Fruit fly (Drosophila melanogaster) whole organism, prepupa: ENCODE measurements around the gene lilli.
A peak's percentile ranks its signal among the peaks of the same experiment; 100 is the strongest.

Experiments
- Blimp-1 ChIP-seq: fragments of 200-800 bp; sonication (Bioruptor generic); optimal IDR thresholded peaks from 3 replicates; lab custom pipeline; 2017; ENCODE audit warnings: missing biosample characterization, missing genetic modification characterization, mild to moderate bottlenecking, moderate library complexity, missing genetic modification reagents
- CG10631 ChIP-seq: fragments of 200-800 bp; sonication (Bioruptor generic); optimal IDR thresholded peaks from 2 replicates; lab custom pipeline; 2016; ENCODE audit warnings: missing biosample characterization, missing genetic modification characterization
- CG10669 ChIP-seq: fragments of 200-800 bp; sonication (Bioruptor generic); optimal IDR thresholded peaks from 3 replicates; lab custom pipeline; 2018; ENCODE audit warnings: missing biosample characterization, mild to moderate bottlenecking, missing genetic modification characterization, moderate library complexity
- CG11902 ChIP-seq: fragments of 200-800 bp; sonication (Bioruptor generic); optimal IDR thresholded peaks from 3 replicates; lab custom pipeline; 2016; ENCODE audit warnings: missing biosample characterization, missing genetic modification characterization
- CG15336 ChIP-seq: fragments of 200-800 bp; sonication (Bioruptor generic); IDR thresholded peaks from 2 replicates; pipeline ENCODE4 v1.3.6; 2022; ENCODE audit warnings: missing biosample characterization, missing genetic modification characterization
- CG1621 ChIP-seq: fragments of 200-800 bp; sonication (Bioruptor generic); optimal IDR thresholded peaks from 3 replicates; lab custom pipeline; 2018; ENCODE audit warnings: missing biosample characterization, mild to moderate bottlenecking, missing genetic modification characterization
- CG16779 ChIP-seq: fragments of 200-800 bp; sonication (Bioruptor generic); optimal IDR thresholded peaks from 3 replicates; lab custom pipeline; 2017; ENCODE audit warnings: missing biosample characterization, mild to moderate bottlenecking, missing genetic modification characterization
- CG3032 ChIP-seq: fragments of 200-800 bp; optimal IDR thresholded peaks from 2 replicates; lab custom pipeline; 2019; ENCODE audit warnings: missing biosample characterization, mild to moderate bottlenecking, missing genetic modification characterization, moderate library complexity
- CG32006 ChIP-seq: fragments of 200-800 bp; sonication (Bioruptor generic); optimal IDR thresholded peaks from 3 replicates; lab custom pipeline; 2017; ENCODE audit warnings: missing biosample characterization, mild to moderate bottlenecking, missing genetic modification characterization
- CG34406 ChIP-seq: fragments of 200-800 bp; sonication (Bioruptor generic); optimal IDR thresholded peaks from 3 replicates; lab custom pipeline; 2016; ENCODE audit warnings: missing biosample characterization, missing genetic modification characterization
- CG3919 ChIP-seq: fragments of 200-800 bp; sonication (Bioruptor generic); optimal IDR thresholded peaks from 3 replicates; lab custom pipeline; 2016; ENCODE audit warnings: missing biosample characterization, missing genetic modification characterization
- CG4318 ChIP-seq: fragments of 200-800 bp; sonication (Bioruptor generic); optimal IDR thresholded peaks from 3 replicates; lab custom pipeline; 2017; ENCODE audit warnings: missing biosample characterization, mild to moderate bottlenecking, missing genetic modification characterization
- CG6163 ChIP-seq: fragments of 200-800 bp; sonication (Bioruptor generic); IDR thresholded peaks from 3 replicates; pipeline ENCODE4 v1.3.6; 2022; ENCODE audit warnings: missing biosample characterization, missing genetic modification characterization
- CG6276 ChIP-seq: fragments of 200-800 bp; sonication (Bioruptor generic); optimal IDR thresholded peaks from 2 replicates; lab custom pipeline; 2017; ENCODE audit warnings: missing biosample characterization, mild to moderate bottlenecking, missing genetic modification characterization
- CG7368 ChIP-seq: fragments of 200-800 bp; sonication (Bioruptor generic); optimal IDR thresholded peaks from 3 replicates; lab custom pipeline; 2016; ENCODE audit warnings: missing biosample characterization, missing genetic modification characterization
- CG8319 ChIP-seq: fragments of 200-800 bp; sonication (Bioruptor generic); optimal IDR thresholded peaks from 3 replicates; lab custom pipeline; 2016; ENCODE audit warnings: missing biosample characterization, missing genetic modification characterization
- CG8632 ChIP-seq: fragments of 200-800 bp; sonication (Bioruptor generic); optimal IDR thresholded peaks from 3 replicates; lab custom pipeline; 2016; ENCODE audit warnings: missing biosample characterization, missing genetic modification characterization
- Eip75B ChIP-seq: fragments of 200-800 bp; sonication (Bioruptor generic); optimal IDR thresholded peaks from 3 replicates; lab custom pipeline; 2016; ENCODE audit warnings: missing biosample characterization, missing genetic modification characterization
- Eip78C ChIP-seq: fragments of 200-800 bp; sonication (Bioruptor generic); peaks from one replicate; lab custom pipeline; 2016; ENCODE audit warnings: missing biosample characterization, missing genetic modification characterization
- Eip93F ChIP-seq: fragments of 200-800 bp; sonication (Bioruptor generic); optimal IDR thresholded peaks from 2 replicates; lab custom pipeline; 2016; ENCODE audit warnings: missing biosample characterization, mild to moderate bottlenecking, missing genetic modification characterization
- Hr38 ChIP-seq: sonication (Bioruptor generic); optimal IDR thresholded peaks from 2 replicates; lab custom pipeline; 2016; ENCODE audit warnings: missing biosample characterization, missing genetic modification characterization
- Hr39 ChIP-seq: fragments of 200-800 bp; sonication (Bioruptor generic); optimal IDR thresholded peaks from 2 replicates; lab custom pipeline; 2016; ENCODE audit warnings: missing biosample characterization, missing genetic modification characterization
- Hr4 ChIP-seq: fragments of 200-800 bp; sonication (Bioruptor generic); optimal IDR thresholded peaks from 3 replicates; lab custom pipeline; 2016; ENCODE audit warnings: missing biosample characterization, missing genetic modification characterization
- Lpt ChIP-seq: fragments of 200-800 bp; sonication (Bioruptor generic); optimal IDR thresholded peaks from 3 replicates; lab custom pipeline; 2016; ENCODE audit warnings: missing biosample characterization, missing genetic modification characterization
- Met ChIP-seq: fragments of 200-800 bp; sonication (Bioruptor generic); optimal IDR thresholded peaks from 3 replicates; lab custom pipeline; 2016; ENCODE audit warnings: missing biosample characterization, missing genetic modification characterization
- OdsH ChIP-seq: fragments of 200-800 bp; sonication (Bioruptor generic); optimal IDR thresholded peaks from 3 replicates; lab custom pipeline; 2016; ENCODE audit warnings: missing biosample characterization, missing genetic modification characterization
- Sox102F ChIP-seq: fragments of 200-800 bp; sonication (Bioruptor generic); optimal IDR thresholded peaks from 2 replicates; lab custom pipeline; 2016; ENCODE audit warnings: missing biosample characterization, mild to moderate bottlenecking, missing genetic modification characterization
- Sox14 ChIP-seq: fragments of 200-800 bp; sonication (Bioruptor generic); optimal IDR thresholded peaks from 3 replicates; lab custom pipeline; 2016; ENCODE audit warnings: missing biosample characterization, missing genetic modification characterization
- Sox15 ChIP-seq: fragments of 200-800 bp; sonication (Bioruptor generic); optimal IDR thresholded peaks from 3 replicates; lab custom pipeline; 2016; ENCODE audit warnings: missing biosample characterization, missing genetic modification characterization
- achi ChIP-seq: fragments of 200-800 bp; sonication (Bioruptor generic); optimal IDR thresholded peaks from 3 replicates; lab custom pipeline; 2016; ENCODE audit warnings: missing biosample characterization, missing genetic modification characterization
- cyc ChIP-seq: fragments of 200-800 bp; sonication (Bioruptor generic); optimal IDR thresholded peaks from 3 replicates; lab custom pipeline; 2016; ENCODE audit warnings: missing biosample characterization, missing genetic modification characterization
- dsx ChIP-seq: fragments of 200-800 bp; optimal IDR thresholded peaks from 3 replicates; lab custom pipeline; 2019; ENCODE audit warnings: missing biosample characterization, mild to moderate bottlenecking, missing genetic modification characterization, moderate library complexity; ENCODE audit not compliant: poor library complexity, severe bottlenecking
- eg ChIP-seq: fragments of 200-800 bp; sonication (Bioruptor generic); IDR thresholded peaks from 3 replicates; pipeline ENCODE4 v1.3.6; 2022; ENCODE audit warnings: missing biosample characterization, missing genetic modification characterization
- esn ChIP-seq: fragments of 200-800 bp; sonication (Bioruptor generic); optimal IDR thresholded peaks from 2 replicates; lab custom pipeline; 2016; ENCODE audit warnings: missing biosample characterization, mild to moderate bottlenecking, missing genetic modification characterization, moderate library complexity
- fd85E ChIP-seq: fragments of 200-800 bp; sonication (Bioruptor generic); optimal IDR thresholded peaks from 3 replicates; lab custom pipeline; 2016; ENCODE audit warnings: missing biosample characterization, missing genetic modification characterization
- fkh ChIP-seq: fragments of 200-800 bp; sonication (Bioruptor generic); optimal IDR thresholded peaks from 3 replicates; lab custom pipeline; 2017; ENCODE audit warnings: missing biosample characterization, mild to moderate bottlenecking, missing genetic modification characterization, moderate library complexity
- lz ChIP-seq: fragments of 200-800 bp; sonication (Bioruptor generic); optimal IDR thresholded peaks from 3 replicates; lab custom pipeline; 2016; ENCODE audit warnings: missing biosample characterization, missing genetic modification characterization
- net ChIP-seq: fragments of 200-800 bp; sonication (Bioruptor generic); optimal IDR thresholded peaks from 3 replicates; lab custom pipeline; 2016; ENCODE audit warnings: missing biosample characterization, missing genetic modification characterization
- pdm3 ChIP-seq: fragments of 200-800 bp; sonication (Bioruptor generic); optimal IDR thresholded peaks from 3 replicates; lab custom pipeline; 2016; ENCODE audit warnings: missing biosample characterization, missing genetic modification characterization
- spab ChIP-seq: fragments of 200-800 bp; sonication (Bioruptor generic); optimal IDR thresholded peaks from 2 replicates; lab custom pipeline; 2017; ENCODE audit warnings: missing biosample characterization, mild to moderate bottlenecking, missing genetic modification characterization, missing genetic modification reagents
- ss ChIP-seq, 2 experiments: fragments of 200-800 bp; sonication (Bioruptor generic); optimal IDR thresholded peaks; 2 replicates in 1 of 2; 3 replicates in 1 of 2; lab custom pipeline; 2017 to 2018; ENCODE audit warnings: mild to moderate bottlenecking in 2 of 2, missing biosample characterization in 2 of 2, missing genetic modification characterization in 2 of 2, moderate library complexity in 1 of 2
- svp ChIP-seq: fragments of 200-800 bp; sonication (Bioruptor generic); peaks from one replicate; lab custom pipeline; 2016; ENCODE audit warnings: missing biosample characterization, missing genetic modification characterization
- topi ChIP-seq: fragments of 200-800 bp; sonication (Bioruptor generic); optimal IDR thresholded peaks from 3 replicates; lab custom pipeline; 2016; ENCODE audit warnings: missing biosample characterization, missing genetic modification characterization
- vri ChIP-seq: fragments of 200-800 bp; sonication (Bioruptor generic); optimal IDR thresholded peaks from 3 replicates; lab custom pipeline; 2016; ENCODE audit warnings: missing biosample characterization, mild to moderate bottlenecking, missing genetic modification characterization

Gene lilli

DNA sequence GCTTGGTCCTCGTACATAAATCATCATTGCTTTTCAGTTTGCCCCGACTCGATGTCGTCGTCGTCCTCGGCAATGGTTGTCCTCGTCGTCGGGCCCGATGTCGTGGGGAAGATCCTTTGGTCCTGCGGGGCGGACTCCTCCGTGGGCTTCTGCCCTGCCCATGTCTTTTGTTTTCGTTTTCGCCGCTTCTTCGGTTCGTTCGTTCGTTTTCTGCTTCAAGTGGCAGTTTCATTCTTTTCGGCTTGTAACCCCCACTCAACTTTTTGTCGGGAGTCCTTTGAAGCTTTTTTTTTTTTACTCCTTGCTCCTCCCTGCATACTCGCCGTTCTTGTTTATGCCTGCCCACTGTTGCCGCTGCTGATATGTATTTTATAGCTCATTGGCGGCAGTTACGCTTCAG is 17.9 kb downstream of the lilli start:
- TF ChIP-seq Met (GFP tag; lab: Kevin White, UChicago) (no peak), CG1621 (tag; lab: Kevin White, UChicago) (no peak), lz (no peak), topi (GFP tag; lab: Kevin White, UChicago) (no peak), Sox14 (GFP tag; lab: Kevin White, UChicago) (no peak), spab (GFP tag; lab: Kevin White, UChicago) (no peak), cyc (GFP tag; lab: Kevin White, UChicago) (no peak), CG3919 (GFP tag; lab: Kevin White, UChicago) (no peak), CG11902 (GFP tag; lab: Kevin White, UChicago) (no peak), CG10669 (no peak), ss (GFP tag; optimal IDR thresholded peaks at IDR 0.05; lab: Kevin White, UChicago) (no peak)

dm6 chr2L:2904316-2905050 is 18.8 kb downstream of the lilli start:
- TF ChIP-seq fd85E: no peak
- TF ChIP-seq CG1621 (tag; lab: Kevin White, UChicago): no peak
- no peak for TF ChIP-seq Eip75B (GFP tag; lab: Kevin White, UChicago)
- peak; percentile 8 for TF ChIP-seq esn (GFP tag; lab: Kevin White, UChicago)
- no peak for TF ChIP-seq Lpt
- TF ChIP-seq svp: peak; percentile 65
- no peak for TF ChIP-seq spab (GFP tag; lab: Kevin White, UChicago)
- TF ChIP-seq topi (GFP tag; lab: Kevin White, UChicago): no peak
- TF ChIP-seq CG10631 (GFP tag; lab: Kevin White, UChicago): no peak
- TF ChIP-seq CG4318 (GFP tag; lab: Kevin White, UChicago): no peak
- peak in 1 of 2 experiments; percentile 15 for TF ChIP-seq ss (GFP tag; optimal IDR thresholded peaks at IDR 0.05; lab: Kevin White, UChicago)
- no peak for TF ChIP-seq Hr38 (GFP tag; lab: Kevin White, UChicago)
- no peak for TF ChIP-seq dsx
- peak; percentile 1 for TF ChIP-seq fkh (GFP tag; lab: Kevin White, UChicago)
- no peak for TF ChIP-seq Eip93F
- TF ChIP-seq achi (GFP tag; lab: Kevin White, UChicago): no peak
- TF ChIP-seq Hr39 (GFP tag; lab: Kevin White, UChicago): no peak
- no peak for TF ChIP-seq CG3032
- no peak for TF ChIP-seq CG10669
- TF ChIP-seq CG15336 (GFP tag; lab: Robert Waterston, UW): no peak
- no peak for TF ChIP-seq CG7368 (GFP tag; lab: Kevin White, UChicago)

dm6 chr2L:2905051-2905446 is 19.3 kb downstream of the lilli start:
- TF ChIP-seq lz (peak; percentile 29), Sox15 (GFP tag; lab: Kevin White, UChicago) (peak; percentile 67), CG6163 (GFP tag; lab: Robert Waterston, UW) (peak; percentile 43; the same call in 2 of the 3 replicates), ss (GFP tag; optimal IDR thresholded peaks at IDR 0.05; lab: Kevin White, UChicago) (peak in 1 of 2 experiments; percentile 43), Sox102F (GFP tag; lab: Kevin White, UChicago) (peak; percentile 54), CG8319 (peak; percentile 40), CG10669 (peak; percentile 37), Hr39 (GFP tag; lab: Kevin White, UChicago) (peak; percentile 41), net (GFP tag; lab: Kevin White, UChicago) (peak; percentile 65), CG1621 (tag; lab: Kevin White, UChicago) (no peak), CG32006 (GFP tag; lab: Kevin White, UChicago) (peak; percentile 79), CG34406 (GFP tag; lab: Kevin White, UChicago) (peak; percentile 81), CG3919 (GFP tag; lab: Kevin White, UChicago) (peak; percentile 64), vri (GFP tag; lab: Kevin White, UChicago) (no peak), esn (GFP tag; lab: Kevin White, UChicago) (peak; percentile 80), Eip78C (GFP tag; lab: Kevin White, UChicago) (peak; percentile 90), eg (GFP tag; lab: Robert Waterston, UW) (peak; percentile 71), Lpt (peak; percentile 45), spab (GFP tag; lab: Kevin White, UChicago) (peak; percentile 41), CG6276 (GFP tag; lab: Kevin White, UChicago) (peak; percentile 36), Hr4 (GFP tag; lab: Kevin White, UChicago) (peak; percentile 69), Blimp-1 (GFP tag; lab: Kevin White, UChicago) (no peak), CG11902 (GFP tag; lab: Kevin White, UChicago) (peak; percentile 43), Met (GFP tag; lab: Kevin White, UChicago) (peak; percentile 61), OdsH (peak; percentile 74), CG15336 (GFP tag; lab: Robert Waterston, UW) (peak; percentile 82), pdm3 (peak; percentile 64), topi (GFP tag; lab: Kevin White, UChicago) (peak; percentile 58), CG8632 (GFP tag; lab: Kevin White, UChicago) (peak; percentile 81), Sox14 (GFP tag; lab: Kevin White, UChicago) (no peak), svp (peak; percentile 72), Eip93F (peak; percentile 25), Eip75B (GFP tag; lab: Kevin White, UChicago) (peak; percentile 34), CG16779 (tag; lab: Kevin White, UChicago) (peak; percentile 7)
